Fruit fly (Drosophila melanogaster) Kc167 (cell line): ENCODE measurements around the gene CG31249.

Experiments used
- Sin3A ChIP-seq: fragments of >200 bp; optimal IDR thresholded peaks from 2 replicates; lab custom pipeline; 2018; ENCODE audit warnings: missing external identifiers
- h ChIP-seq: fragments of >200 bp; optimal IDR thresholded peaks from 3 replicates; lab custom pipeline; 2018; ENCODE audit warnings: missing external identifiers
- psq ChIP-seq: fragments of >200 bp; optimal IDR thresholded peaks from 2 replicates; lab custom pipeline; 2017; ENCODE audit warnings: missing external identifiers

dm6 chr3R:17681611-17682243, 5.1 kb downstream of the CG31249 start:
- no peak for TF ChIP-seq psq (lab: Kevin White, UChicago)
- TF ChIP-seq Sin3A (lab: Kevin White, UChicago): no peak
- TF ChIP-seq h (lab: Kevin White, UChicago): no peak
